Worm (Caenorhabditis elegans) whole organism, midembryonic: Measurements from ENCODE around the gene nhr-12.

Experiments
- T22C8.4 ChIP-seq: fragments of 200-800 bp; sonication (Bioruptor generic); IDR thresholded peaks from 2 replicates; pipeline ENCODE4 v1.3.6; 2022; ENCODE audit warnings: missing genetic modification characterization, missing compliant biosample characterization
- cog-1 ChIP-seq: sonication (generic microtip); optimal IDR thresholded peaks from 2 replicates; lab custom pipeline; 2016; ENCODE audit warnings: missing genetic modification characterization, missing compliant biosample characterization
- flt-1 ChIP-seq: fragments of 200-800 bp; sonication (Bioruptor generic); IDR thresholded peaks from 2 replicates; pipeline ENCODE4 v1.3.6; 2022; ENCODE audit warnings: missing genetic modification characterization, missing compliant biosample characterization
- klf-2 ChIP-seq: fragments of 200-800 bp; sonication (Bioruptor generic); conservative IDR thresholded peaks from 2 replicates; pipeline ENCODE4 v1.3.6; 2022; ENCODE audit warnings: missing genetic modification reagents, missing genetic modification characterization, missing compliant biosample characterization
- ref-1 ChIP-seq: fragments of 200-800 bp; sonication (Bioruptor generic); conservative IDR thresholded peaks from 2 replicates; pipeline ENCODE4 v1.3.6; 2022; ENCODE audit warnings: missing genetic modification reagents, missing genetic modification characterization, missing compliant biosample characterization
- tab-1 ChIP-seq: fragments of 200-800 bp; sonication (Bioruptor generic); IDR thresholded peaks from 2 replicates; pipeline ENCODE4 v1.3.6; 2022; ENCODE audit warnings: missing genetic modification characterization, missing compliant biosample characterization
- ztf-29 ChIP-seq: fragments of 200-800 bp; sonication (Bioruptor generic); IDR thresholded peaks from 2 replicates; pipeline ENCODE4 v1.3.6; 2022; ENCODE audit warnings: missing genetic modification reagents, missing genetic modification characterization, missing compliant biosample characterization

ce11 chrV:10081636-10082035 lies 2.2 kb downstream of the nhr-12 start, which contains the start of gene nhr-205:
- TF ChIP-seq ztf-29 (GFP tag; lab: Robert Waterston, UW) = no peak
- TF ChIP-seq T22C8.4 (GFP tag; lab: Robert Waterston, UW) = no peak
- TF ChIP-seq tab-1 (GFP tag; lab: Robert Waterston, UW) = no peak
- TF ChIP-seq klf-2 (GFP tag; lab: Robert Waterston, UW) = no peak
- no peak for TF ChIP-seq cog-1 (tag; lab: Kevin White, UChicago)
- no peak for TF ChIP-seq ref-1 (GFP tag; lab: Robert Waterston, UW)
- TF ChIP-seq flt-1 (GFP tag; lab: Robert Waterston, UW) = no peak
